Fruit fly (Drosophila melanogaster) whole organism, prepupa: ENCODE measurements around the gene CG10993.

Experiments
- CG31627 ChIP-seq: fragments of 200-800 bp; sonication (Bioruptor generic); optimal IDR thresholded peaks from 3 replicates; lab custom pipeline; 2016; ENCODE audit warnings: missing biosample characterization, missing genetic modification characterization
- CG34406 ChIP-seq: fragments of 200-800 bp; sonication (Bioruptor generic); optimal IDR thresholded peaks from 3 replicates; lab custom pipeline; 2016; ENCODE audit warnings: missing biosample characterization, missing genetic modification characterization
- CG6854 ChIP-seq: fragments of 200-800 bp; sonication (Bioruptor generic); optimal IDR thresholded peaks from 2 replicates; lab custom pipeline; 2017; ENCODE audit warnings: missing biosample characterization, mild to moderate bottlenecking, missing genetic modification characterization
- CG7368 ChIP-seq: fragments of 200-800 bp; sonication (Bioruptor generic); optimal IDR thresholded peaks from 3 replicates; lab custom pipeline; 2016; ENCODE audit warnings: missing biosample characterization, missing genetic modification characterization
- Hr39 ChIP-seq: fragments of 200-800 bp; sonication (Bioruptor generic); optimal IDR thresholded peaks from 2 replicates; lab custom pipeline; 2016; ENCODE audit warnings: missing biosample characterization, missing genetic modification characterization
- Lpt ChIP-seq: fragments of 200-800 bp; sonication (Bioruptor generic); optimal IDR thresholded peaks from 3 replicates; lab custom pipeline; 2016; ENCODE audit warnings: missing biosample characterization, missing genetic modification characterization
- OdsH ChIP-seq: fragments of 200-800 bp; sonication (Bioruptor generic); optimal IDR thresholded peaks from 3 replicates; lab custom pipeline; 2016; ENCODE audit warnings: missing biosample characterization, missing genetic modification characterization
- Smox ChIP-seq: fragments of 200-800 bp; sonication (Bioruptor generic); optimal IDR thresholded peaks from 3 replicates; lab custom pipeline; 2016; ENCODE audit warnings: missing biosample characterization, missing genetic modification characterization
- fd85E ChIP-seq: fragments of 200-800 bp; sonication (Bioruptor generic); optimal IDR thresholded peaks from 3 replicates; lab custom pipeline; 2016; ENCODE audit warnings: missing biosample characterization, missing genetic modification characterization
- fkh ChIP-seq: fragments of 200-800 bp; sonication (Bioruptor generic); optimal IDR thresholded peaks from 3 replicates; lab custom pipeline; 2017; ENCODE audit warnings: missing biosample characterization, mild to moderate bottlenecking, missing genetic modification characterization, moderate library complexity

- TF ChIP-seq CG7368 (GFP tag; lab: Kevin White, UChicago) (no peak), OdsH (GFP tag; lab: Kevin White, UChicago) (no peak), Hr39 (GFP tag; lab: Kevin White, UChicago) (no peak), Smox (GFP tag; lab: Kevin White, UChicago) (no peak), fkh (no peak), CG31627 (GFP tag; lab: Kevin White, UChicago) (no peak), CG6854 (GFP tag; lab: Kevin White, UChicago) (no peak), Lpt (GFP tag; lab: Kevin White, UChicago) (no peak), CG34406 (GFP tag; lab: Kevin White, UChicago) (no peak), fd85E (no peak)
Observed at dm6 chrX:13830029-13830428, 39.1 kb upstream of the CG10993 start, which contains the start of gene jub.
